Worm (Caenorhabditis elegans): Measurements from ENCODE around the gene srx-43.

DNA sequence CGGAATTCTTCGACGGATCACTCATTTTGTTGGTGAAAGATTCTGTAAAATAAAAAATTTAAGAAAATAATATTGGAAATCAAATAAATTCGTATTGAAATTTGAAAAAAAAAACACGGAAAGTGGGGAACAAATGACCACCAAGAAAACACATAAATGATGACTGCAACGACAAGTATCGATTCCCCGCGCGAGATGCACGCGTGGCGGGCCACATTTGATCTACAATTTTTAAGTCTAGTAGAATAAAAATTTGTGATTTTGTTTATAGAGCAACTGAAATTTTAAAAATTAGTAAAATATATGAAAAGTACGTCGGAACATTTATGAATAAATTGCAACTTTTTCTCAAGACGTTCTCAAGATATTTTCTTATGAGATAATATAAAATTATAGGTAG lies 37.3 kb downstream of the srx-43 start, which contains the start of gene F14H3.4:
- TF ChIP-seq nhr-232 (tag; optimal IDR thresholded peaks at IDR 0.05) (no peak), ceh-24 (tag; optimal IDR thresholded peaks at IDR 0.05) (no peak), ama-1 (optimal IDR thresholded peaks at IDR 0.05) (no peak), hlh-6 (tag; optimal IDR thresholded peaks at IDR 0.05) (no peak), nhr-11 (tag; optimal IDR thresholded peaks at IDR 0.05) (no peak)
